Fruit fly (Drosophila melanogaster): ENCODE measurements around the gene Aos1.

Gene Aos1

dm6 chr3R:12406235-12407196 lies 27.1 kb downstream of the Aos1 start, which contains the start of gene CG5167 (continued):
- TF ChIP-seq CG2199 (GFP tag; IDR thresholded peaks at IDR 0.05) (no peak), CG11723 (GFP tag; optimal IDR thresholded peaks at IDR 0.05) (no peak), CG7271 (tag; optimal IDR thresholded peaks at IDR 0.05) (no peak), CG3726 (GFP tag; IDR thresholded peaks at IDR 0.05) (no peak), CG6683 (GFP tag; optimal IDR thresholded peaks at IDR 0.05) (no peak), wor (GFP tag; IDR thresholded peaks at IDR 0.05) (no peak), CG34224 (GFP tag; IDR thresholded peaks at IDR 0.05; ENCODE audit: partially characterized antibody) (peak; percentile 43; the same call in 2 of the 3 replicates), Neu2 (GFP tag; optimal IDR thresholded peaks at IDR 0.05; ENCODE audit: borderline replicate concordance) (no peak), Rfx (GFP tag; IDR thresholded peaks at IDR 0.05) (no peak), CG13624 (GFP tag; optimal IDR thresholded peaks at IDR 0.05) (no peak), sr (GFP tag; IDR thresholded peaks at IDR 0.05) (no peak), CrebB (tag; optimal IDR thresholded peaks at IDR 0.05) (peak; percentile 31), CG7745 (tag; optimal IDR thresholded peaks at IDR 0.05) (no peak), sens-2 (GFP tag; IDR thresholded peaks at IDR 0.05) (no peak), CG31365 (tag; optimal IDR thresholded peaks at IDR 0.05) (no peak), Lhr (GFP tag; optimal IDR thresholded peaks at IDR 0.05) (no peak), CG8089 (GFP tag; optimal IDR thresholded peaks at IDR 0.05) (no peak), luna (GFP tag; optimal IDR thresholded peaks at IDR 0.05) (peak; percentile 22), HLH4C (GFP tag; IDR thresholded peaks at IDR 0.05; ENCODE audit: partially characterized antibody) (peak; percentile 39; the same call in 2 of the 3 replicates), H15 (GFP tag; IDR thresholded peaks at IDR 0.05) (no peak), Elba2 (GFP tag; optimal IDR thresholded peaks at IDR 0.05) (no peak), Poxn (GFP tag; IDR thresholded peaks at IDR 0.05) (no peak), CG8924 (tag; optimal IDR thresholded peaks at IDR 0.05) (peak; percentile 63), eyg (GFP tag; optimal IDR thresholded peaks at IDR 0.05) (no peak), CG1602 (GFP tag; optimal IDR thresholded peaks at IDR 0.05) (no peak), slou (GFP tag; optimal IDR thresholded peaks at IDR 0.05) (no peak), stwl (tag; optimal IDR thresholded peaks at IDR 0.05) (peak; percentile 60), Kr (GFP tag; optimal IDR thresholded peaks at IDR 0.05) (no peak), CG2202 (tag; optimal IDR thresholded peaks at IDR 0.05) (peak; percentile 7), Oaz (GFP tag; IDR thresholded peaks at IDR 0.05) (no peak), MTF-1 (GFP tag; optimal IDR thresholded peaks at IDR 0.05; ENCODE audit: borderline replicate concordance) (no peak), CG11093 (GFP tag; IDR thresholded peaks at IDR 0.05) (no peak), sob (GFP tag; IDR thresholded peaks at IDR 0.05) (no peak), Hmr (GFP tag; optimal IDR thresholded peaks at IDR 0.05) (peak; percentile 35), CG6813 (GFP tag; optimal IDR thresholded peaks at IDR 0.05) (no peak), CG13296 (GFP tag; optimal IDR thresholded peaks at IDR 0.05) (peak; percentile 31), Oli (tag; optimal IDR thresholded peaks at IDR 0.05) (peak; percentile 2), slp2 (GFP tag; optimal IDR thresholded peaks at IDR 0.05) (no peak), slbo (GFP tag; IDR thresholded peaks at IDR 0.05) (no peak; the same call in 1 of the 2 replicates), CG13775 (GFP tag; optimal IDR thresholded peaks at IDR 0.05) (no peak), CG6791 (GFP tag; IDR thresholded peaks at IDR 0.05; ENCODE audit: partially characterized antibody) (no peak), CG4820 (GFP tag; optimal IDR thresholded peaks at IDR 0.05) (peak; percentile 99), Fer1 (GFP tag; optimal IDR thresholded peaks at IDR 0.05) (peak; percentile 58), sd (tag; optimal IDR thresholded peaks at IDR 0.05) (no peak), HLH54F (GFP tag; optimal IDR thresholded peaks at IDR 0.05) (no peak), Scr (GFP tag; IDR thresholded peaks at IDR 0.05; ENCODE audit: partially characterized antibody) (no peak; the same call in 1 of the 2 replicates), oc (tag; optimal IDR thresholded peaks at IDR 0.05) (no peak), Lim3 (GFP tag; IDR thresholded peaks at IDR 0.05) (no peak), otp (GFP tag; IDR thresholded peaks at IDR 0.05) (no peak)
